Worm (Caenorhabditis elegans) whole organism, L4/young adult: Measurements from ENCODE around the gene nep-10.

Source experiments
- W03F9.2 ChIP-seq: fragments of 150-350 bp; optimal IDR thresholded peaks from 2 replicates; lab custom pipeline; 2014; ENCODE audit warnings: missing biosample characterization, missing genetic modification characterization
- dao-5 ChIP-seq: sonication (generic microtip); optimal IDR thresholded peaks from 2 replicates; lab custom pipeline; 2016; ENCODE audit warnings: missing genotype, missing genetic modification characterization, moderate library complexity, missing compliant biosample characterization
- him-1 ChIP-seq: sonication (generic microtip); optimal IDR thresholded peaks from 2 replicates; lab custom pipeline; 2016; ENCODE audit warnings: missing genotype, missing genetic modification reagents, missing genetic modification characterization, missing compliant biosample characterization

DNA sequence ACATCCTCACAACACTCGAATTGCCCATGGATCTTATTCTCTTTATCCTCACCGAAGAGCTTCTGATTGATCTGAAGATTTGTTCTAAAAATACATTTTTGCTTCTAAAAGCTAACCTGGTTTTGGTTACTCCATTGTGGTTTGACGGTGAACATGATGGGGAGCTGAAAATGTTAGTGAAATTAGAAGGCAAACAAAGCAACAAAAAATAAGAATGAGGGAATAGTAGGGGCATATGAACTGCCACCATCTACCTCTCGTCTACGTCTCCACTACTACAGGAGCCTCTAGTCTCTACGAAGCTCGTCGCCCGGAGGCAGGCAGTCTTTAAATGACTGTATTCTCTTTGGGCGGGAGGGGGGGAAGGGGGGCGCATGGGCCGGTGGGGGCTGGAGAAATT, 17.0 kb downstream of the nep-10 start, which contains the start of gene T06D4.2:
- TF ChIP-seq him-1 (tag; lab: Kevin White, UChicago), result no peak
- no peak for TF ChIP-seq W03F9.2
- TF ChIP-seq dao-5, result no peak
